Fruit fly (Drosophila melanogaster) whole organism, adult: ENCODE data around the gene Itgbn.
A peak's percentile ranks its signal among the peaks of the same experiment; 100 is the strongest.

Source experiments
- CG11617 ChIP-seq: fragments of 200-800 bp; sonication (Bioruptor generic); optimal IDR thresholded peaks from 2 replicates; lab custom pipeline; 2017; ENCODE audit warnings: mild to moderate bottlenecking, missing biosample characterization, missing genetic modification reagents, missing genetic modification characterization
- CG7045 ChIP-seq: fragments of 200-800 bp; sonication (Bioruptor generic); optimal IDR thresholded peaks from 2 replicates; lab custom pipeline; 2017; ENCODE audit warnings: missing biosample characterization, mild to moderate bottlenecking, missing genetic modification characterization
- CG7101 ChIP-seq: fragments of 200-800 bp; sonication (Bioruptor generic); optimal IDR thresholded peaks from 2 replicates; lab custom pipeline; 2018; ENCODE audit warnings: missing biosample characterization, mild to moderate bottlenecking, missing genetic modification characterization, moderate library complexity
- Clk ChIP-seq: fragments of 200-800 bp; sonication (Bioruptor generic); optimal IDR thresholded peaks from 2 replicates; lab custom pipeline; 2017; ENCODE audit warnings: missing biosample characterization, missing genetic modification characterization
- Crg-1 ChIP-seq: fragments of 200-800 bp; sonication (Bioruptor generic); optimal IDR thresholded peaks from 2 replicates; lab custom pipeline; 2016; ENCODE audit warnings: missing biosample characterization, missing genetic modification characterization
- Hr96 ChIP-seq: fragments of 200-800 bp; sonication (Bioruptor generic); optimal IDR thresholded peaks from 2 replicates; lab custom pipeline; 2016; ENCODE audit warnings: missing biosample characterization, missing genetic modification characterization
- Mnt ChIP-seq: fragments of 200-800 bp; sonication (Bioruptor generic); optimal IDR thresholded peaks from 2 replicates; lab custom pipeline; 2016; ENCODE audit warnings: missing biosample characterization, mild to moderate bottlenecking, missing genetic modification characterization
- bab1 ChIP-seq: fragments of 200-800 bp; sonication (Bioruptor generic); optimal IDR thresholded peaks from 3 replicates; lab custom pipeline; 2019; ENCODE audit warnings: missing biosample characterization, mild to moderate bottlenecking, missing genetic modification characterization, moderate library complexity
- cnc ChIP-seq, 2 experiments: fragments of >200 bp; optimal IDR thresholded peaks; 2 replicates each; lab custom pipeline; 2017
- kay ChIP-seq: fragments of 200-800 bp; sonication (Bioruptor generic); peaks from one replicate; lab custom pipeline; 2016; ENCODE audit warnings: missing biosample characterization, missing genetic modification characterization, borderline replicate concordance
- ovo ChIP-seq: fragments of 200-800 bp; sonication (Bioruptor generic); optimal IDR thresholded peaks from 2 replicates; lab custom pipeline; 2016; ENCODE audit warnings: missing biosample characterization, missing genetic modification characterization
- pad ChIP-seq: fragments of 200-800 bp; sonication (Bioruptor generic); optimal IDR thresholded peaks from 3 replicates; lab custom pipeline; 2017; ENCODE audit warnings: missing biosample characterization, missing genetic modification characterization, mild to moderate bottlenecking, moderate library complexity, missing genetic modification reagents
- tj ChIP-seq: fragments of 200-800 bp; sonication (Bioruptor generic); optimal IDR thresholded peaks from 3 replicates; lab custom pipeline; 2017; ENCODE audit warnings: missing biosample characterization, mild to moderate bottlenecking, missing genetic modification characterization, moderate library complexity
- toe ChIP-seq: fragments of 200-800 bp; sonication (Bioruptor generic); optimal IDR thresholded peaks from 2 replicates; lab custom pipeline; 2016; ENCODE audit warnings: missing biosample characterization, missing genetic modification characterization

dm6 chr2L:21096448-21096994 is 43.7 kb downstream of the Itgbn start, which contains the start of gene CG34136:
- TF ChIP-seq bab1 (GFP tag; lab: Kevin White, UChicago) (peak; percentile 5), CG7045 (GFP tag; lab: Kevin White, UChicago) (no peak), ovo (GFP tag; lab: Kevin White, UChicago) (peak; percentile 44), Mnt (GFP tag; lab: Kevin White, UChicago) (peak; percentile 35), tj (GFP tag; lab: Kevin White, UChicago) (peak; percentile 4), pad (GFP tag; lab: Kevin White, UChicago) (peak; percentile 36), CG11617 (GFP tag; lab: Kevin White, UChicago) (no peak), toe (peak; percentile 17), kay (GFP tag; lab: Kevin White, UChicago) (no peak), Crg-1 (GFP tag; lab: Kevin White, UChicago) (no peak), Clk (no peak), cnc (optimal IDR thresholded peaks at IDR 0.05; lab: Kevin White, UChicago) (no peak), CG7101 (tag; lab: Kevin White, UChicago) (no peak), Hr96 (GFP tag; lab: Kevin White, UChicago) (peak; percentile 16)
